Fruit fly (Drosophila melanogaster) whole organism, embryonic: ENCODE data around the gene CG3184.
A peak's percentile ranks its signal among the peaks of the same experiment; 100 is the strongest.

Source experiments
- Adf1 ChIP-seq: fragments of 200-800 bp; sonication (Bioruptor generic); IDR thresholded peaks from 2 replicates; pipeline ENCODE4 v1.3.6; 2022; ENCODE audit warnings: missing biosample characterization, missing genetic modification characterization
- BtbVII ChIP-seq: fragments of 200-800 bp; sonication (Bioruptor generic); optimal IDR thresholded peaks from 3 replicates; lab custom pipeline; 2017; ENCODE audit warnings: missing biosample characterization, mild to moderate bottlenecking, missing genetic modification characterization
- CG10321 ChIP-seq: fragments of 200-800 bp; sonication (Bioruptor generic); IDR thresholded peaks from 2 replicates; pipeline ENCODE4 v1.3.6; 2022; ENCODE audit warnings: missing biosample characterization, missing genetic modification characterization
- CG10654 ChIP-seq: fragments of 200-800 bp; sonication (Bioruptor generic); optimal IDR thresholded peaks from 2 replicates; lab custom pipeline; 2016; ENCODE audit warnings: missing biosample characterization, missing genetic modification characterization
- CG10959 ChIP-seq: fragments of 200-800 bp; sonication (Bioruptor generic); IDR thresholded peaks from 2 replicates; pipeline ENCODE4 v1.3.6; 2022; ENCODE audit warnings: missing biosample characterization, missing genetic modification characterization
- CG11093 ChIP-seq: fragments of 200-800 bp; sonication (Bioruptor generic); IDR thresholded peaks from 3 replicates; pipeline ENCODE4 v1.3.6; 2022; ENCODE audit warnings: missing biosample characterization, missing genetic modification characterization
- CG11504 ChIP-seq: fragments of 200-800 bp; sonication (Bioruptor generic); optimal IDR thresholded peaks from 3 replicates; lab custom pipeline; 2019; ENCODE audit warnings: missing biosample characterization, mild to moderate bottlenecking, missing genetic modification characterization, moderate library complexity
- CG11560 ChIP-seq: fragments of 200-800 bp; sonication (Bioruptor generic); IDR thresholded peaks from 3 replicates; pipeline ENCODE4 v1.3.6; 2022; ENCODE audit warnings: missing biosample characterization, missing genetic modification characterization
- CG13287 ChIP-seq: fragments of 200-800 bp; sonication (Bioruptor generic); IDR thresholded peaks from 2 replicates; pipeline ENCODE4 v1.3.6; 2022; ENCODE audit warnings: missing biosample characterization, missing genetic modification characterization; ENCODE audit not compliant: partially characterized antibody
- CG1647 ChIP-seq: fragments of 200-800 bp; sonication (Bioruptor generic); optimal IDR thresholded peaks from 3 replicates; lab custom pipeline; 2016; ENCODE audit warnings: missing biosample characterization, missing genetic modification characterization
- CG17385 ChIP-seq: fragments of 200-800 bp; sonication (Bioruptor generic); optimal IDR thresholded peaks from 3 replicates; lab custom pipeline; 2018; ENCODE audit warnings: missing biosample characterization, mild to moderate bottlenecking, missing genetic modification characterization
- CG18599 ChIP-seq: fragments of 200-800 bp; sonication (Bioruptor generic); optimal IDR thresholded peaks from 3 replicates; lab custom pipeline; 2017; ENCODE audit warnings: missing biosample characterization, missing genetic modification characterization, mild to moderate bottlenecking, moderate library complexity, missing genetic modification reagents
- CG2712 ChIP-seq: fragments of 200-800 bp; optimal IDR thresholded peaks from 3 replicates; lab custom pipeline; 2019; ENCODE audit warnings: missing biosample characterization, mild to moderate bottlenecking, missing genetic modification characterization, moderate library complexity
- CG4328 ChIP-seq: fragments of 200-800 bp; sonication (Bioruptor generic); optimal IDR thresholded peaks from 3 replicates; lab custom pipeline; 2017; ENCODE audit warnings: missing biosample characterization, missing genetic modification reagents, missing genetic modification characterization
- CG4730 ChIP-seq: fragments of 200-800 bp; sonication (Bioruptor generic); IDR thresholded peaks from 2 replicates; pipeline ENCODE4 v1.3.6; 2022; ENCODE audit warnings: missing biosample characterization, missing genetic modification characterization
- CG6683 ChIP-seq: fragments of 200-800 bp; sonication (Bioruptor generic); optimal IDR thresholded peaks from 2 replicates; lab custom pipeline; 2017; ENCODE audit warnings: missing biosample characterization, mild to moderate bottlenecking, missing genetic modification characterization, missing genetic modification reagents
- CG8388 ChIP-seq: fragments of 200-800 bp; sonication (Bioruptor generic); optimal IDR thresholded peaks from 2 replicates; lab custom pipeline; 2019; ENCODE audit warnings: missing biosample characterization, mild to moderate bottlenecking, missing genetic modification characterization, moderate library complexity
- CG9215 ChIP-seq: fragments of 200-800 bp; sonication (Bioruptor generic); IDR thresholded peaks from 2 replicates; pipeline ENCODE4 v1.3.6; 2022; ENCODE audit warnings: missing biosample characterization, missing genetic modification characterization
- CG9797 ChIP-seq: fragments of 200-800 bp; sonication (Bioruptor generic); optimal IDR thresholded peaks from 3 replicates; lab custom pipeline; 2018; ENCODE audit warnings: missing biosample characterization, mild to moderate bottlenecking, missing genetic modification characterization
- Camta ChIP-seq: fragments of 200-800 bp; sonication (Bioruptor generic); optimal IDR thresholded peaks from 2 replicates; lab custom pipeline; 2016; ENCODE audit warnings: missing biosample characterization, missing genetic modification characterization
- CkIIα-i1 ChIP-seq: fragments of 200-800 bp; sonication (Bioruptor generic); IDR thresholded peaks from 2 replicates; pipeline ENCODE4 v1.3.6; 2022; ENCODE audit warnings: missing biosample characterization, missing genetic modification characterization
- Dip2 ChIP-seq: fragments of 200-800 bp; sonication (Bioruptor generic); IDR thresholded peaks from 2 replicates; pipeline ENCODE4 v1.3.6; 2022; ENCODE audit warnings: missing biosample characterization, missing genetic modification characterization
- ERR ChIP-seq: fragments of 200-800 bp; sonication (Bioruptor generic); optimal IDR thresholded peaks from 2 replicates; lab custom pipeline; 2016; ENCODE audit warnings: missing biosample characterization, missing genetic modification characterization
- Fer1 ChIP-seq: fragments of 200-800 bp; sonication (Bioruptor generic); optimal IDR thresholded peaks from 2 replicates; lab custom pipeline; 2017; ENCODE audit warnings: missing biosample characterization, mild to moderate bottlenecking, missing genetic modification characterization
- HLH4C ChIP-seq: fragments of 200-800 bp; sonication (Bioruptor generic); IDR thresholded peaks from 3 replicates; pipeline ENCODE4 v1.3.6; 2022; ENCODE audit warnings: missing biosample characterization, missing genetic modification characterization; ENCODE audit not compliant: partially characterized antibody
- Hr3 ChIP-seq: fragments of 200-800 bp; sonication (Bioruptor generic); optimal IDR thresholded peaks from 3 replicates; lab custom pipeline; 2016; ENCODE audit warnings: missing biosample characterization, missing genetic modification characterization
- MTF-1 ChIP-seq: fragments of 200-800 bp; sonication (Bioruptor generic); optimal IDR thresholded peaks from 2 replicates; lab custom pipeline; 2018; ENCODE audit warnings: missing biosample characterization, mild to moderate bottlenecking, missing genetic modification characterization, borderline replicate concordance
- Mes4 ChIP-seq: fragments of 200-800 bp; sonication (Bioruptor generic); optimal IDR thresholded peaks from 2 replicates; lab custom pipeline; 2016; ENCODE audit warnings: missing biosample characterization, missing genetic modification characterization
- NfI ChIP-seq: fragments of 200-800 bp; sonication (Bioruptor generic); optimal IDR thresholded peaks from 3 replicates; lab custom pipeline; 2018; ENCODE audit warnings: missing biosample characterization, mild to moderate bottlenecking, missing genetic modification characterization, moderate library complexity
- Tbp ChIP-seq: fragments of >200 bp; optimal IDR thresholded peaks from 2 replicates; lab custom pipeline; 2018; ENCODE audit warnings: missing biosample characterization, missing genetic modification characterization
- YL-1 ChIP-seq: fragments of 200-800 bp; sonication (Bioruptor generic); optimal IDR thresholded peaks from 3 replicates; lab custom pipeline; 2017; ENCODE audit warnings: missing biosample characterization, mild to moderate bottlenecking, missing genetic modification characterization
- amos ChIP-seq: fragments of 200-800 bp; sonication (Bioruptor generic); IDR thresholded peaks from 2 replicates; pipeline ENCODE4 v1.3.6; 2022; ENCODE audit warnings: missing biosample characterization, missing genetic modification characterization; ENCODE audit not compliant: partially characterized antibody
- aop ChIP-seq: fragments of 200-800 bp; sonication (Bioruptor generic); IDR thresholded peaks from 2 replicates; pipeline ENCODE4 v1.3.6; 2022; ENCODE audit warnings: missing biosample characterization, missing genetic modification characterization
- ase ChIP-seq: fragments of 200-800 bp; sonication (Bioruptor generic); IDR thresholded peaks from 3 replicates; pipeline ENCODE4 v1.3.6; 2022; ENCODE audit warnings: missing biosample characterization, missing genetic modification characterization
- dmrt99B ChIP-seq: fragments of 200-800 bp; sonication (Bioruptor generic); optimal IDR thresholded peaks from 2 replicates; lab custom pipeline; 2018; ENCODE audit warnings: missing biosample characterization, mild to moderate bottlenecking, missing genetic modification characterization, moderate library complexity
- eve ChIP-seq, 2 experiments: fragments of >200 bp; optimal IDR thresholded peaks; 2 replicates each; lab custom pipeline; 2017; ENCODE audit warnings: missing biosample characterization in 2 of 2, missing genetic modification characterization in 2 of 2
- fd64A ChIP-seq: fragments of 200-800 bp; sonication (Bioruptor generic); optimal IDR thresholded peaks from 3 replicates; lab custom pipeline; 2018; ENCODE audit warnings: missing biosample characterization, mild to moderate bottlenecking, missing genetic modification characterization
- grn ChIP-seq: fragments of 200-800 bp; sonication (Bioruptor generic); optimal IDR thresholded peaks from 3 replicates; lab custom pipeline; 2017; ENCODE audit warnings: missing biosample characterization, missing genetic modification characterization
- jigr1 ChIP-seq: fragments of 200-800 bp; sonication (Bioruptor generic); IDR thresholded peaks from 3 replicates; pipeline ENCODE4 v1.3.6; 2022; ENCODE audit warnings: missing biosample characterization, missing genetic modification characterization
- luna ChIP-seq: fragments of 200-800 bp; sonication (Bioruptor generic); optimal IDR thresholded peaks from 2 replicates; lab custom pipeline; 2016; ENCODE audit warnings: missing biosample characterization, missing genetic modification characterization
- mirr ChIP-seq: fragments of 200-800 bp; sonication (Bioruptor generic); optimal IDR thresholded peaks from 3 replicates; lab custom pipeline; 2018; ENCODE audit warnings: missing biosample characterization, mild to moderate bottlenecking, missing genetic modification characterization
- mld ChIP-seq: fragments of 200-800 bp; sonication (Bioruptor generic); IDR thresholded peaks from 3 replicates; pipeline ENCODE4 v1.3.6; 2022; ENCODE audit warnings: missing biosample characterization, missing genetic modification characterization; ENCODE audit not compliant: partially characterized antibody
- nom ChIP-seq: fragments of 200-800 bp; sonication (Bioruptor generic); optimal IDR thresholded peaks from 2 replicates; lab custom pipeline; 2017; ENCODE audit warnings: missing biosample characterization, missing genetic modification characterization, mild to moderate bottlenecking, moderate library complexity, missing genetic modification reagents
- ranshi ChIP-seq: fragments of 200-800 bp; sonication (Bioruptor generic); IDR thresholded peaks from 2 replicates; pipeline ENCODE4 v1.3.6; 2022; ENCODE audit warnings: missing biosample characterization, missing genetic modification characterization
- sens-2 ChIP-seq: fragments of 200-800 bp; sonication (Bioruptor generic); IDR thresholded peaks from 2 replicates; pipeline ENCODE4 v1.3.6; 2022; ENCODE audit warnings: missing biosample characterization, missing genetic modification characterization
- seq ChIP-seq: fragments of 200-800 bp; sonication (Bioruptor generic); IDR thresholded peaks from 2 replicates; pipeline ENCODE4 v1.3.6; 2022; ENCODE audit warnings: missing biosample characterization, missing genetic modification characterization
- shn ChIP-seq: fragments of 200-800 bp; sonication (Bioruptor generic); optimal IDR thresholded peaks from 3 replicates; lab custom pipeline; 2016; ENCODE audit warnings: missing biosample characterization, missing genetic modification characterization
- sisA ChIP-seq: fragments of 200-800 bp; sonication (Bioruptor generic); IDR thresholded peaks from 2 replicates; pipeline ENCODE4 v1.3.6; 2022; ENCODE audit warnings: missing biosample characterization, missing genetic modification characterization
- sug ChIP-seq: fragments of 200-800 bp; optimal IDR thresholded peaks from 2 replicates; lab custom pipeline; 2019; ENCODE audit warnings: missing biosample characterization, mild to moderate bottlenecking, missing genetic modification characterization, moderate library complexity
- tap ChIP-seq: fragments of 200-800 bp; optimal IDR thresholded peaks from 3 replicates; lab custom pipeline; 2019; ENCODE audit warnings: missing biosample characterization, mild to moderate bottlenecking, missing genetic modification characterization, moderate library complexity
- tgo ChIP-seq: fragments of 200-800 bp; sonication (Bioruptor generic); IDR thresholded peaks from 3 replicates; pipeline ENCODE4 v1.3.6; 2022; ENCODE audit warnings: missing biosample characterization, missing genetic modification characterization

CG3184 gene

dm6 chrX:6700263-6700989, 11.9 kb upstream of the CG3184 start (continued):
- TF ChIP-seq jigr1 (GFP tag; lab: Robert Waterston, UW) (no peak), MTF-1 (no peak), sens-2 (GFP tag; lab: Robert Waterston, UW) (no peak), NfI (GFP tag; lab: Kevin White, UChicago) (no peak), mld (GFP tag; lab: Robert Waterston, UW) (no peak), tgo (GFP tag; lab: Robert Waterston, UW) (no peak), seq (GFP tag; lab: Robert Waterston, UW) (no peak), sisA (GFP tag; lab: Robert Waterston, UW) (no peak), CG18599 (no peak), CG10654 (GFP tag; lab: Kevin White, UChicago) (no peak), CG11093 (GFP tag; lab: Robert Waterston, UW) (no peak), CG4328 (GFP tag; lab: Kevin White, UChicago) (no peak), CG1647 (GFP tag; lab: Kevin White, UChicago) (no peak), CG9215 (GFP tag; lab: Robert Waterston, UW) (no peak), tap (peak; percentile 6), mirr (peak; percentile 89), CG9797 (GFP tag; lab: Kevin White, UChicago) (no peak), CG13287 (GFP tag; lab: Robert Waterston, UW) (peak; percentile 5; the same call in 1 of the 2 replicates), CG8388 (GFP tag; lab: Kevin White, UChicago) (no peak), ranshi (GFP tag; lab: Robert Waterston, UW) (no peak), CG17385 (peak; percentile 86), fd64A (GFP tag; lab: Kevin White, UChicago) (no peak), Fer1 (GFP tag; lab: Kevin White, UChicago) (peak; percentile 6), CG11504 (tag; lab: Kevin White, UChicago) (no peak), ERR (GFP tag; lab: Kevin White, UChicago) (no peak), sug (tag; lab: Kevin White, UChicago) (peak; percentile 2), CG10321 (GFP tag; lab: Robert Waterston, UW) (peak; percentile 52; the same call in 1 of the 2 replicates), grn (peak; percentile 81), aop (GFP tag; lab: Robert Waterston, UW) (no peak), shn (GFP tag; lab: Kevin White, UChicago) (no peak), Mes4 (GFP tag; lab: Kevin White, UChicago) (no peak), ase (GFP tag; lab: Robert Waterston, UW) (no peak), CG6683 (GFP tag; lab: Kevin White, UChicago) (no peak), eve (GFP tag; optimal IDR thresholded peaks at IDR 0.05; lab: Kevin White, UChicago) (peak in 1 of 2 experiments; percentile 24), HLH4C (GFP tag; lab: Robert Waterston, UW) (no peak), CG10959 (no peak), Adf1 (peak; percentile 90), CkIIα-i1 (GFP tag; lab: Robert Waterston, UW) (no peak), Camta (GFP tag; lab: Kevin White, UChicago) (no peak), CG2712 (tag; lab: Kevin White, UChicago) (no peak), CG4730 (no peak), YL-1 (GFP tag; lab: Kevin White, UChicago) (no peak), luna (GFP tag; lab: Kevin White, UChicago) (no peak), amos (no peak), CG11560 (tag; lab: Robert Waterston, UW) (no peak), Hr3 (GFP tag; lab: Kevin White, UChicago) (no peak), BtbVII (GFP tag; lab: Kevin White, UChicago) (peak; percentile 24), nom (GFP tag; lab: Kevin White, UChicago) (no peak), Tbp (GFP tag; lab: Kevin White, UChicago) (no peak), dmrt99B (tag; lab: Kevin White, UChicago) (no peak), Dip2 (GFP tag; lab: Robert Waterston, UW) (no peak)
